Worm (Caenorhabditis elegans) whole organism, L3 larva: Measurements from ENCODE around the gene catp-6.

Experiments used
- ZK546.5 ChIP-seq: sonication (generic microtip); optimal IDR thresholded peaks from 2 replicates; lab custom pipeline; 2017; ENCODE audit warnings: missing biosample characterization, missing genetic modification characterization
- ceh-82 ChIP-seq: fragments of 150-350 bp; optimal IDR thresholded peaks from 2 replicates; lab custom pipeline; 2014; ENCODE audit warnings: missing biosample characterization, missing genetic modification characterization
- daf-12 ChIP-seq: fragments of 150-350 bp; optimal IDR thresholded peaks from 2 replicates; lab custom pipeline; 2014; ENCODE audit warnings: missing biosample characterization, missing genetic modification reagents, missing genetic modification characterization
- elt-2 ChIP-seq: sonication (generic microtip); optimal IDR thresholded peaks from 2 replicates; lab custom pipeline; 2016; ENCODE audit warnings: missing genetic modification reagents, mild to moderate bottlenecking, missing genetic modification characterization, missing compliant biosample characterization
- fkh-10 ChIP-seq: sonication (generic microtip); optimal IDR thresholded peaks from 2 replicates; lab custom pipeline; 2017; ENCODE audit warnings: missing biosample characterization, missing genetic modification reagents, missing genetic modification characterization
- fos-1 ChIP-seq: fragments of 150-350 bp; optimal IDR thresholded peaks from 2 replicates; lab custom pipeline; 2014; ENCODE audit warnings: missing biosample characterization, missing genetic modification characterization
- jun-1 ChIP-seq: fragments of 150-350 bp; optimal IDR thresholded peaks from 2 replicates; lab custom pipeline; 2014; ENCODE audit warnings: missing biosample characterization, missing genetic modification reagents, missing genetic modification characterization
- nhr-11 ChIP-seq: fragments of 150-350 bp; optimal IDR thresholded peaks from 2 replicates; lab custom pipeline; 2014; ENCODE audit warnings: missing biosample characterization, missing genetic modification characterization
- nhr-25 ChIP-seq: sonication (generic microtip); optimal IDR thresholded peaks from 2 replicates; lab custom pipeline; 2017; ENCODE audit warnings: missing biosample characterization, missing genetic modification characterization
- unc-39 ChIP-seq: sonication (generic microtip); optimal IDR thresholded peaks from 4 replicates; lab custom pipeline; 2017; ENCODE audit warnings: missing biosample characterization, missing genetic modification characterization
- zag-1 ChIP-seq: fragments of 150-350 bp; optimal IDR thresholded peaks from 2 replicates; lab custom pipeline; 2014; ENCODE audit warnings: missing biosample characterization, missing genetic modification characterization
- ztf-11 ChIP-seq: fragments of 150-350 bp; optimal IDR thresholded peaks from 2 replicates; lab custom pipeline; 2014; ENCODE audit warnings: missing biosample characterization, missing genetic modification characterization

ce11 chrIV:9772096-9772720, 52.2 kb downstream of the catp-6 start, which contains the start of gene cav-1:
- TF ChIP-seq fos-1 (tag; lab: Kevin White, UChicago) (no peak), elt-2 (tag; lab: Kevin White, UChicago) (no peak), daf-12 (tag; lab: Kevin White, UChicago) (no peak), nhr-11 (tag; lab: Kevin White, UChicago) (no peak), nhr-25 (tag; lab: Kevin White, UChicago) (no peak), zag-1 (tag; lab: Kevin White, UChicago) (no peak), jun-1 (tag; lab: Kevin White, UChicago) (no peak), unc-39 (tag; lab: Kevin White, UChicago) (no peak), ztf-11 (tag; lab: Kevin White, UChicago) (no peak), ceh-82 (tag; lab: Kevin White, UChicago) (no peak), ZK546.5 (no peak), fkh-10 (GFP tag; lab: Kevin White, UChicago) (no peak)
